Fruit fly (Drosophila melanogaster): Measurements from ENCODE around the gene CG44477.

DNA sequence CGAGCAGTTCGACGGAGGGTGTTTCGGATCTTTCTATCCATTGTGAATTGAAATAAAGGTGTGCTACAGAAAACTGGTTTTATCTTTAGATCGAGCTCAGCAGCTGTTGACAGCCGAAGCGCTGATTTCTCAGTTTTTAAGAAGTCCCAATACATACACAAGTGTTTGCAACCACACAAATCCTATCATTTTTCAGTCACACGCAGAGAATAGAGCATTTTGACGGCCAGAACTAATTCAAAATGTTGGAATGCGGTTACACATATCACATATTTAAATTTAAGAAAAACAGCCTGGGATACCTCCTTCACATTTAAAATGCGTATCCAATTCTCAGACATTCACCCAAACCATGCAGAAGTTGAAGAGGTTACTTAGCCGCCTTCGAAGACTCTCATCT lies 14.3 kb upstream of the CG44477 start, which contains the start of gene CG6614:
- TF ChIP-seq CTCF (optimal IDR thresholded peaks at IDR 0.05) (no peak), CG8478 (optimal IDR thresholded peaks at IDR 0.05) (no peak)
